Worm (Caenorhabditis elegans): ENCODE data around the gene nhl-1.
A peak's percentile ranks its signal among the peaks of the same experiment; 100 is the strongest.

Gene nhl-1

ce11 chrIII:9181246-9181645 lies 27.5 kb upstream of the nhl-1 start, which contains the start of gene tax-4:
Gene tax-4 (plus strand): TSS chrIII:9181546.
- no peak for TF ChIP-seq nhr-85 (tag)
- TF ChIP-seq mab-9 (GFP tag; IDR thresholded peaks at IDR 0.05): no peak
- TF ChIP-seq isw-1 (GFP tag; IDR thresholded peaks at IDR 0.05): no peak
- TF ChIP-seq hpl-2 (GFP tag; optimal IDR thresholded peaks at IDR 0.05): no peak
- TF ChIP-seq skn-1 (tag; optimal IDR thresholded peaks at IDR 0.05): no peak
- no peak for TF ChIP-seq nhr-47 (tag; optimal IDR thresholded peaks at IDR 0.05)
- TF ChIP-seq ceh-82 (tag; optimal IDR thresholded peaks at IDR 0.05): no peak
- TF ChIP-seq rnt-1 (tag; optimal IDR thresholded peaks at IDR 0.05): no peak
- TF ChIP-seq C16A3.4 (tag; optimal IDR thresholded peaks at IDR 0.05): no peak
- no peak for TF ChIP-seq unc-62 (GFP tag; optimal IDR thresholded peaks at IDR 0.05)
- TF ChIP-seq aha-1 (tag; optimal IDR thresholded peaks at IDR 0.05): no peak
- no peak for TF ChIP-seq elt-3 (tag; optimal IDR thresholded peaks at IDR 0.05)
- no peak for TF ChIP-seq ets-5 (GFP tag; IDR thresholded peaks at IDR 0.05)

ce11 chrIII:9177874-9178273 lies 24.2 kb upstream of the nhl-1 start:
- TF ChIP-seq nhr-19 (GFP tag; conservative IDR thresholded peaks at IDR 0.05) (no peak), fkh-4 (tag; optimal IDR thresholded peaks at IDR 0.05; ENCODE audit: borderline replicate concordance) (no peak), hlh-4 (tag; optimal IDR thresholded peaks at IDR 0.05) (no peak), ztf-11 (tag; optimal IDR thresholded peaks at IDR 0.05) (no peak), mep-1 (tag; optimal IDR thresholded peaks at IDR 0.05) (no peak), isw-1 (GFP tag; IDR thresholded peaks at IDR 0.05) (no peak), skn-1 (tag; optimal IDR thresholded peaks at IDR 0.05) (no peak), unc-30 (tag; optimal IDR thresholded peaks at IDR 0.05) (no peak), jun-1 (tag; optimal IDR thresholded peaks at IDR 0.05) (no peak), nhr-11 (tag; optimal IDR thresholded peaks at IDR 0.05) (no peak)

- peak; percentile 29 for TF ChIP-seq lin-14 (GFP tag; optimal IDR thresholded peaks at IDR 0.05)
- TF ChIP-seq rnt-1 (tag; optimal IDR thresholded peaks at IDR 0.05): peak; percentile 6
- no peak for TF ChIP-seq sptf-1 (tag; optimal IDR thresholded peaks at IDR 0.05)
- peak; percentile 43 for TF ChIP-seq blmp-1 (tag; optimal IDR thresholded peaks at IDR 0.05)
- TF ChIP-seq zip-4 (GFP tag; optimal IDR thresholded peaks at IDR 0.05): no peak
- TF ChIP-seq ztf-11 (tag; optimal IDR thresholded peaks at IDR 0.05): peak in 1 of 2 experiments; percentile 18
- peak; percentile 2 for TF ChIP-seq mep-1 (tag; optimal IDR thresholded peaks at IDR 0.05)
- peak; percentile 11 for TF ChIP-seq nhr-20 (tag; optimal IDR thresholded peaks at IDR 0.05)
Observed at ce11 chrIII:9176008-9176407, 22.3 kb upstream of the nhl-1 start.

- TF ChIP-seq nhr-84 (tag; optimal IDR thresholded peaks at IDR 0.05) (no peak), lin-13 (GFP tag; optimal IDR thresholded peaks at IDR 0.05) (no peak), nhr-85 (tag) (peak; percentile 60), unc-98 (GFP tag; IDR thresholded peaks at IDR 0.05) (no peak), pag-3 (tag; optimal IDR thresholded peaks at IDR 0.05; ENCODE audit: borderline replicate concordance, insufficient read depth) (peak; percentile 68), lin-14 (GFP tag; optimal IDR thresholded peaks at IDR 0.05) (peak; percentile 23), aly-2 (tag; optimal IDR thresholded peaks at IDR 0.05) (no peak), mdl-1 (tag; optimal IDR thresholded peaks at IDR 0.05) (no peak), hlh-4 (tag; optimal IDR thresholded peaks at IDR 0.05) (no peak), nhr-47 (tag; optimal IDR thresholded peaks at IDR 0.05) (no peak), elt-3 (tag; optimal IDR thresholded peaks at IDR 0.05) (peak in 2 of 6 experiments; percentile 20 to 48), C04F5.9 (tag; optimal IDR thresholded peaks at IDR 0.05) (no peak)
Observed at ce11 chrIII:9173239-9173638, 19.5 kb upstream of the nhl-1 start.

ce11 chrIII:9172702-9173101 lies 19.0 kb upstream of the nhl-1 start, which contains the start of gene ina-1:
Gene ina-1 (minus strand): TSS chrIII:9172802.
- TF ChIP-seq nhr-77 (tag; optimal IDR thresholded peaks at IDR 0.05) (no peak), sup-37 (GFP tag; optimal IDR thresholded peaks at IDR 0.05) (no peak), skn-1 (tag; optimal IDR thresholded peaks at IDR 0.05) (no peak), sptf-1 (tag; optimal IDR thresholded peaks at IDR 0.05) (no peak), rnt-1 (tag; optimal IDR thresholded peaks at IDR 0.05) (no peak), snpc-4 (tag; optimal IDR thresholded peaks at IDR 0.05) (no peak), ztf-11 (tag; optimal IDR thresholded peaks at IDR 0.05) (no peak), aly-2 (tag; optimal IDR thresholded peaks at IDR 0.05) (no peak), jun-1 (tag; optimal IDR thresholded peaks at IDR 0.05) (no peak), alr-1 (tag; optimal IDR thresholded peaks at IDR 0.05; ENCODE audit: borderline replicate concordance) (no peak), ceh-88 (GFP tag; IDR thresholded peaks at IDR 0.05) (no peak), nhr-76 (tag; optimal IDR thresholded peaks at IDR 0.05) (no peak), mef-2 (tag; optimal IDR thresholded peaks at IDR 0.05) (no peak), ceh-63 (GFP tag; optimal IDR thresholded peaks at IDR 0.05) (no peak), fkh-8 (tag; optimal IDR thresholded peaks at IDR 0.05) (no peak), egl-27 (tag; optimal IDR thresholded peaks at IDR 0.05) (no peak), sox-4 (tag; optimal IDR thresholded peaks at IDR 0.05) (no peak), unc-62 (GFP tag; optimal IDR thresholded peaks at IDR 0.05) (no peak), vab-15 (tag; optimal IDR thresholded peaks at IDR 0.05) (no peak)

All from whole organism, L1 larva.